Worm (Caenorhabditis elegans): Measurements from ENCODE around the gene Y14H12A.1.
A peak's percentile ranks its signal among the peaks of the same experiment; 100 is the strongest.

DNA sequence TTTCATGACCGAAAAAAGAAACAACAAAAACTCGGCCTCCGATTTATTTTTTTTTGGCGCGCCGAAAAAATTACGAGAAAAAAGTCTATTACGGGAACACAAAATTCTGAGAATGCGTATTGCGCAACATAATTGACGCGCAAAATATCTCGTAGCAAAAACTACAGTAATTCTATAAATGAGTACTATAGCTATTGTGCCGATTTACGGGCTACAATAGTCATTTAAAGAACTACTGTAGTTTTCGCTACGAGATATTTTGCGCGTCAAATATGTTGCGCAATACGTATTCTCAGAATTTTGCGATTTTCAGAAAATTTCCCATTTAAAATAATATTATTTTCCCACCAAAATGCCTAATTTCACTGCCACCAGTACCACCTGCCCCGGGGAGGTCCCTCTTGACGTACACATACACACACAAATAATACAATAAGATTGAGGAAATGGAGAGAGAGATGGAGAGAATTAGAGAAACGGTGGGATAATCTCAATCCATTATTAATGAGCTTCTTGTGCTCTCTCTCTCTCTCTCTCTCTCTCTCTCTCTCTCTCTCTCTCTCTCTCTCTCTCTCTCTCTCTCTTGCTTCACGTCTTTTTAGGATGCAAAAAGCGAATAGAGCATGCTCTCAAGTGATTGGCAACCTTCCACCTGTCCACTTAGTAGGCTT, 33.4 kb upstream of the Y14H12A.1 start:
- TF ChIP-seq tbx-11 (GFP tag; IDR thresholded peaks at IDR 0.05) (no peak), hmbx-1 (tag; optimal IDR thresholded peaks at IDR 0.05) (no peak), ama-1 (optimal IDR thresholded peaks at IDR 0.05) (no peak), pes-1 (GFP tag; IDR thresholded peaks at IDR 0.05) (no peak), hnd-1 (tag; optimal IDR thresholded peaks at IDR 0.05) (no peak), scrt-1 (GFP tag; IDR thresholded peaks at IDR 0.05) (no peak), ceh-13 (GFP tag; optimal IDR thresholded peaks at IDR 0.05) (no peak), sea-1 (GFP tag; conservative IDR thresholded peaks at IDR 0.05) (no peak), B0310.2 (tag; optimal IDR thresholded peaks at IDR 0.05) (no peak), aly-1 (tag; optimal IDR thresholded peaks at IDR 0.05) (no peak), tra-4 (tag; optimal IDR thresholded peaks at IDR 0.05) (no peak), ceh-36 (tag; optimal IDR thresholded peaks at IDR 0.05) (peak; percentile 24)
